Comparison of ENCODE assay signal across 4 worm cellular contexts in the genomic region with DNA sequence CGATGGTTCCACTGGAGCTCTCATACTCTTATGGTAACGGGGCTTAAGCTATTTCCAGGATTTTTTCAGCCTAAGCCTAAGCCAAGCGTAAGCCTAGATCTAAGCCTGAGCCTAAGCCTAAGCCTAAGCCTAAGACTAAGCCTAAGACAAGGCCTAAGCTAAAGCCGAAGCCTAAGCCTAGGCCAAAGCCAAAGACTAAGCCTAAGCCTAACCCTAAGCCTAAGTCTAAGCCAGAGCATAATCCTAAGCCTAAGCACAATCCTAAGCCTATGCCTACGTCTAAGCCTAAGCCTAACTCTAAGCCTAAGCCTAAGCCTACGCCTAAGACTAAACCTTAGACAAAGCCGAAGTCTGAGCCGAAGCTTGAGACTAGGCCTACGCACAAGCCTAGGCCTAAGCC.
A peak's percentile ranks its signal among the peaks of the same experiment; 100 is the strongest.
TF ChIP-seq lines count a peak whose summit lies in the region.

No protein-coding gene starts in this region.

TF ChIP-seq in whole organism, early embryonic, 17 proteins besides CTCF, POLR2A, EP300 and RAD21:
- TF ChIP-seq ceh-36 (tag; optimal IDR thresholded peaks at IDR 0.05; lab: Kevin White, UChicago) (peak; percentile 87), ets-7 (tag; optimal IDR thresholded peaks at IDR 0.05; lab: Kevin White, UChicago) (no peak)
TF ChIP-seq in whole organism, early embryonic: peak in this region for 1.

TF ChIP-seq in whole organism, late embryonic, 69 proteins besides CTCF, POLR2A, EP300 and RAD21:
- TF ChIP-seq odd-2 (tag; optimal IDR thresholded peaks at IDR 0.05; lab: Kevin White, UChicago): no peak
- TF ChIP-seq F13H6.1 (tag; optimal IDR thresholded peaks at IDR 0.05; lab: Kevin White, UChicago): no peak
- no peak for TF ChIP-seq elt-2 (tag; optimal IDR thresholded peaks at IDR 0.05; lab: Kevin White, UChicago)
- TF ChIP-seq dve-1 (tag; optimal IDR thresholded peaks at IDR 0.05; lab: Kevin White, UChicago): peak; percentile 62

TF ChIP-seq in whole organism, mixed stage, embryonic, 35 proteins besides CTCF, POLR2A, EP300 and RAD21:
- TF ChIP-seq cnd-1 (tag; optimal IDR thresholded peaks at IDR 0.05; lab: Kevin White, UChicago) (no peak), ham-2 (GFP tag; optimal IDR thresholded peaks at IDR 0.05; lab: Kevin White, UChicago) (peak; percentile 1), hlh-1 (tag; optimal IDR thresholded peaks at IDR 0.05; lab: Kevin White, UChicago) (no peak), nhr-2 (tag; optimal IDR thresholded peaks at IDR 0.05; lab: Kevin White, UChicago) (no peak), mep-1 (tag; optimal IDR thresholded peaks at IDR 0.05; lab: Kevin White, UChicago) (no peak), elt-3 (tag; optimal IDR thresholded peaks at IDR 0.05; lab: Kevin White, UChicago) (no peak)

TF ChIP-seq in whole organism, young adult, 124 proteins besides CTCF, POLR2A, EP300 and RAD21:
- TF ChIP-seq madf-3 (GFP tag; IDR thresholded peaks at IDR 0.05; lab: Robert Waterston, UW) (no peak), him-1 (tag; optimal IDR thresholded peaks at IDR 0.05; lab: Kevin White, UChicago) (no peak), lsy-27 (tag; optimal IDR thresholded peaks at IDR 0.05; lab: Kevin White, UChicago; ENCODE audit: borderline replicate concordance, insufficient read depth) (no peak), F23B12.7 (tag; optimal IDR thresholded peaks at IDR 0.05; lab: Kevin White, UChicago; ENCODE audit: insufficient read depth) (no peak), madf-6 (GFP tag; IDR thresholded peaks at IDR 0.05; lab: Robert Waterston, UW) (peak; percentile 24; the same call in 1 of the 2 replicates), nhr-27 (tag; optimal IDR thresholded peaks at IDR 0.05; lab: Kevin White, UChicago) (no peak), lsl-1 (GFP tag; optimal IDR thresholded peaks at IDR 0.05; lab: Kevin White, UChicago) (no peak), atf-7 (tag; optimal IDR thresholded peaks at IDR 0.05; lab: Kevin White, UChicago) (no peak), hsf-1 (GFP tag; IDR thresholded peaks at IDR 0.05; lab: Robert Waterston, UW) (0 out of 2 replicates have a peak, but pooled peaks have one; percentile 39), egl-44 (GFP tag; IDR thresholded peaks at IDR 0.05; lab: Robert Waterston, UW) (no peak), akir-1 (GFP tag; optimal IDR thresholded peaks at IDR 0.05; lab: Kevin White, UChicago) (no peak), ztf-3 (GFP tag; optimal IDR thresholded peaks at IDR 0.05; lab: Kevin White, UChicago) (no peak), zim-3 (tag; optimal IDR thresholded peaks at IDR 0.05; lab: Kevin White, UChicago) (no peak), hlh-26 (GFP tag; conservative IDR thresholded peaks at IDR 0.05; lab: Robert Waterston, UW) (no peak)
TF ChIP-seq in whole organism, young adult: peak in this region for 2.
